Fruit fly (Drosophila melanogaster): Measurements from ENCODE around the gene Send2.

Send2 gene

dm6 chr2L:14317992-14318391 lies 28.5 kb downstream of the Send2 start:
- no peak for TF ChIP-seq pan (optimal IDR thresholded peaks at IDR 0.05)
- no peak for TF ChIP-seq sv (GFP tag; optimal IDR thresholded peaks at IDR 0.05)
- TF ChIP-seq N (GFP tag; optimal IDR thresholded peaks at IDR 0.05) = no peak
- TF ChIP-seq Mio (GFP tag; optimal IDR thresholded peaks at IDR 0.05) = no peak

dm6 chr2L:14316704-14317103 lies 29.8 kb downstream of the Send2 start:
- TF ChIP-seq dmrt93B (GFP tag; optimal IDR thresholded peaks at IDR 0.05) (no peak), Dif (GFP tag; optimal IDR thresholded peaks at IDR 0.05; ENCODE audit: partially characterized antibody) (no peak), Rel (GFP tag; optimal IDR thresholded peaks at IDR 0.05) (no peak), Rel (tag; optimal IDR thresholded peaks at IDR 0.05) (no peak)

- TF ChIP-seq Dfd (GFP tag; optimal IDR thresholded peaks at IDR 0.05) (peak; percentile 70), pan (optimal IDR thresholded peaks at IDR 0.05) (no peak)
Measured at dm6 chr2L:14308661-14309060, 37.8 kb downstream of the Send2 start.

- TF ChIP-seq Hnf4 (GFP tag; optimal IDR thresholded peaks at IDR 0.05) = no peak
- TF ChIP-seq fru (GFP tag; optimal IDR thresholded peaks at IDR 0.05) = no peak
- TF ChIP-seq tai (GFP tag; optimal IDR thresholded peaks at IDR 0.05) = no peak
- TF ChIP-seq usp (GFP tag; optimal IDR thresholded peaks at IDR 0.05) = no peak
- no peak for TF ChIP-seq foxo (GFP tag; optimal IDR thresholded peaks at IDR 0.05)
- TF ChIP-seq lola (GFP tag; optimal IDR thresholded peaks at IDR 0.05) = no peak
Measured at dm6 chr2L:14308232-14308631, 38.3 kb downstream of the Send2 start.

dm6 chr2L:14307516-14307915 lies 39.0 kb downstream of the Send2 start:
- TF ChIP-seq HLH106 (tag; optimal IDR thresholded peaks at IDR 0.05) (no peak), fru (GFP tag; optimal IDR thresholded peaks at IDR 0.05) (no peak), Hr78 (GFP tag; optimal IDR thresholded peaks at IDR 0.05) (no peak), pan (optimal IDR thresholded peaks at IDR 0.05) (no peak), CG32264 (GFP tag; optimal IDR thresholded peaks at IDR 0.05) (no peak), Vsx2 (GFP tag; optimal IDR thresholded peaks at IDR 0.05; ENCODE audit: partially characterized antibody) (no peak), tai (GFP tag; optimal IDR thresholded peaks at IDR 0.05) (no peak), Rel (GFP tag; optimal IDR thresholded peaks at IDR 0.05) (no peak), Rel (tag; optimal IDR thresholded peaks at IDR 0.05) (no peak), ey (GFP tag; optimal IDR thresholded peaks at IDR 0.05) (no peak), foxo (GFP tag; optimal IDR thresholded peaks at IDR 0.05) (no peak), psq (GFP tag; optimal IDR thresholded peaks at IDR 0.05) (no peak), N (GFP tag; optimal IDR thresholded peaks at IDR 0.05) (no peak), Myc (optimal IDR thresholded peaks at IDR 0.05) (no peak), dl (GFP tag; optimal IDR thresholded peaks at IDR 0.05; ENCODE audit: insufficient read depth in 1 of 2, partially characterized antibody in 2 of 2) (no peak), dmrt93B (GFP tag; optimal IDR thresholded peaks at IDR 0.05) (no peak), Hr83 (GFP tag; optimal IDR thresholded peaks at IDR 0.05; ENCODE audit: poor library complexity, severe bottlenecking) (no peak), CG9705 (GFP tag; optimal IDR thresholded peaks at IDR 0.05) (no peak)

dm6 chr2L:14302478-14302877 lies 44.0 kb downstream of the Send2 start:
- TF ChIP-seq Hr78 (GFP tag; optimal IDR thresholded peaks at IDR 0.05) (no peak), lola (GFP tag; optimal IDR thresholded peaks at IDR 0.05) (no peak), woc (GFP tag; optimal IDR thresholded peaks at IDR 0.05) (no peak), br (GFP tag; optimal IDR thresholded peaks at IDR 0.05) (no peak), Abd-B (GFP tag; optimal IDR thresholded peaks at IDR 0.05) (no peak), foxo (GFP tag; optimal IDR thresholded peaks at IDR 0.05) (no peak), GATAd (GFP tag; optimal IDR thresholded peaks at IDR 0.05) (no peak), pan (optimal IDR thresholded peaks at IDR 0.05) (no peak), N (GFP tag; optimal IDR thresholded peaks at IDR 0.05) (no peak), dsf (GFP tag; optimal IDR thresholded peaks at IDR 0.05; ENCODE audit: borderline replicate concordance) (no peak), fru (GFP tag; optimal IDR thresholded peaks at IDR 0.05) (no peak), ey (GFP tag; optimal IDR thresholded peaks at IDR 0.05) (no peak), psq (GFP tag; optimal IDR thresholded peaks at IDR 0.05) (no peak), HLH106 (tag; optimal IDR thresholded peaks at IDR 0.05) (no peak), dl (GFP tag; optimal IDR thresholded peaks at IDR 0.05; ENCODE audit: insufficient read depth in 1 of 2, partially characterized antibody in 2 of 2) (no peak), jim (GFP tag; optimal IDR thresholded peaks at IDR 0.05) (no peak), Rel (GFP tag; optimal IDR thresholded peaks at IDR 0.05) (no peak), Rel (tag; optimal IDR thresholded peaks at IDR 0.05) (no peak), usp (GFP tag; optimal IDR thresholded peaks at IDR 0.05) (no peak)

Measured in whole organism, wandering third instar larva.